Fruit fly (Drosophila melanogaster): Measurements from ENCODE around the gene alpha-Man-IIa.

- no peak for TF ChIP-seq insv (optimal IDR thresholded peaks at IDR 0.05)
- TF ChIP-seq Sin3A (optimal IDR thresholded peaks at IDR 0.05), result no peak
- TF ChIP-seq psq (optimal IDR thresholded peaks at IDR 0.05), result no peak
- TF ChIP-seq h (optimal IDR thresholded peaks at IDR 0.05), result no peak
- TF ChIP-seq ttk (optimal IDR thresholded peaks at IDR 0.05), result no peak
Measured at dm6 chr3R:9418373-9419299, 6.3 kb downstream of the alpha-Man-IIa start.

Data from Kc167 (cell line).